Worm (Caenorhabditis elegans): Measurements from ENCODE around the gene ZK673.1.

Gene ZK673.1

DNA sequence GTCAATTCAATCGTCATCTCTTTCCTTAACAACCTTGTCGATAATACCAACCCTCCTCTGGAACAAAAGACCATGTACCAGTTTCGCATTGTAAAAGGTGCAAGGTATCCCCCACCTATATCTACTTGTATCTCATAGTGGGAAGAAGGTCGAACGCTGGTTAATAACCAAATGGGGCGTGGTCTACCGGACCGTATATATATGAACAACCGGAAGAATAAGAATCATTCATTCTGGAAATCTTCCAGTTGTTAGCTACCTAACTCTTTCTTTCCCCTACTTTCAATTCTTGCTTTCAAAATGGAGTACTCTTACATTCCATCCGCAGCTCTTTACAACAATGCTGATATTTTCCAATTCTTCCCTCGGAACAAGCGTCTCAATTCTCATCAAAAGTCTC is 18.3 kb downstream of the ZK673.1 start, which contains the start of gene ZK673.5:
Gene ZK673.5 (plus strand): TSS at position 301 of the 400 bp plus-strand sequence.
- TF ChIP-seq hnd-1 (tag; optimal IDR thresholded peaks at IDR 0.05): no peak

DNA sequence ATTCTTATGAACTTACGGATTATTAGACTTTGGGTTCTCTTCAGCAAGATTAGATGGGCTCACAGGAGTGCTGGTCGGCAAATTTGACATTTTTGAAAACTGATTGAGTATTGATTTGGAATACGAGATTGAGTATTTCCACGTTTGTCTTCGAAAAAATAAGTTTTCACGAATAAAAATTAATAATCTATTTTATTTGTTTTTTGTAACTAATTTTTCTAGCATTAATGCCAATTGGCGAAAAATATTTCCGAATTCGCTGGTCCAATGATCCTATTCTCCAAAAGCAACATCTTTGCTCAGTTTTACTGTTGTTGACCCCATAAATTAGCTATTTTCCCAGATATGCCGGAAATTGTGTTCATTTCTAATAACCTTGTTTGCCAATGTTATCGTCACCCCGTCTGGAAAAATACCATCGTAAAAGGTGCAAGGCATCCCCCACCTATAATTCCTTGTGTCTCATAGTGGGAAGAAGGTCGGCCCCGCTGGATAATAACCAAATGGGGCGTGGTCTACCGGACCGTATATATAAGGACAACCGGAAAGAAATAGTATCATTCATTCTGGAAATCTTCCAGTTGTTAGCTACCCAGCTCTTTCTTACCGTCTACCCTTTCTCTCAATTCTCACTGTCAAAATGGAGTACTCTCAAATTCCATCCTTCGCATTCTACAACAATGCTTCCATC is 21.4 kb downstream of the ZK673.1 start, which contains the start of the genes ZK673.6 and sdz-37:
Gene ZK673.6 (minus strand): TSS at position 101 of the 691 bp plus-strand sequence.
Gene sdz-37 (plus strand): TSS at position 641 of the 691 bp plus-strand sequence.
- TF ChIP-seq ceh-36 (tag; optimal IDR thresholded peaks at IDR 0.05) (no peak), ama-1 (optimal IDR thresholded peaks at IDR 0.05) (no peak), scrt-1 (GFP tag; IDR thresholded peaks at IDR 0.05) (no peak), ceh-13 (GFP tag; optimal IDR thresholded peaks at IDR 0.05) (no peak), tbx-11 (GFP tag; IDR thresholded peaks at IDR 0.05) (no peak), flt-1 (GFP tag; IDR thresholded peaks at IDR 0.05) (no peak), pes-1 (GFP tag; IDR thresholded peaks at IDR 0.05) (no peak), aly-1 (tag; optimal IDR thresholded peaks at IDR 0.05) (no peak), tbx-37 (GFP tag; conservative IDR thresholded peaks at IDR 0.05) (no peak), sea-1 (GFP tag; conservative IDR thresholded peaks at IDR 0.05) (no peak), ets-7 (tag; optimal IDR thresholded peaks at IDR 0.05) (no peak), hmg-4 (GFP tag; optimal IDR thresholded peaks at IDR 0.05) (no peak), F13C5.2 (tag; optimal IDR thresholded peaks at IDR 0.05) (no peak), B0310.2 (tag; optimal IDR thresholded peaks at IDR 0.05) (no peak), tra-4 (tag; optimal IDR thresholded peaks at IDR 0.05) (no peak), hmbx-1 (tag; optimal IDR thresholded peaks at IDR 0.05) (no peak)

DNA sequence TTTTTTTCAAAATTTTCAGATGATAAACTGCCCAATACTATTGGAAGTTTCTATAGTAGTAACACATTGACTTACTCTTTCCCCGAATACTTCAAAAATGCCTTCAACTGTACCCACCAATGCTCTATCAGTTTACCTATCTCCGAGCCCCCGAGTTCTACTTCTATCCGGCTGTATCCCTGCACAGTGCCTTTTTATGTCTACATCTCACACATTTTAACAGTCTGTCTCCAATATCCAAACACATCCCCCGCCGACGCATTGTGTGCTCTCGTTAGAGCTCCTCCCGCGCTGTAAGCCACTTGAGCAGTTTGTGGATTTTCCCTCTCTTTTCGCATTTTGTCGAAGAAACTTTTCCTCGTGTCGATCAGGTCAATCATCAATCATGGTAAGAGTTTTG is 23.6 kb downstream of the ZK673.1 start, which contains the start of gene tnc-2:
Gene tnc-2 (plus strand): TSS at position 301 of the 400 bp plus-strand sequence.
- TF ChIP-seq ets-7 (tag; optimal IDR thresholded peaks at IDR 0.05) (no peak), ceh-13 (GFP tag; optimal IDR thresholded peaks at IDR 0.05) (no peak), tbx-37 (GFP tag; conservative IDR thresholded peaks at IDR 0.05) (no peak)

DNA sequence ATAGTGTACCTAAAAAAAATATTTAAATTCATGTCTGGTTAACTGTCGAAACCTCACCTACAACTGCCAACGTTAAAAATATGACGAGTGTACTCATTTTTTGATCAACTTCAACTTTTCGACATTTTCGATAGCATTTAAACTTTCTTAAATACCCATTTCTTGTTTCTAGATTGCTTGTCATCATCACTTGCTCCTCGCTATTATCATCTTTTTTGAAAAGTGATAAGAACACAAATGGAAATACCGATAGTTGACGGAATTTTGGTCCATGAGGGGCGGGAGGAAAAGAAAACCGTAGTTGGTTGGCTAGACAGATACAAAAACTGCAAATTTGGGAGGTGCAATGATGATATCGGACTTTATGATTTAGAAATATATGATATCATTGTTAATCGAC is 27.2 kb downstream of the ZK673.1 start, which contains the start of gene clec-143:
Gene clec-143 (minus strand): TSS at position 139 of the 400 bp plus-strand sequence.
- TF ChIP-seq ets-7 (tag; optimal IDR thresholded peaks at IDR 0.05): no peak
- TF ChIP-seq hnd-1 (tag; optimal IDR thresholded peaks at IDR 0.05): no peak
- no peak for TF ChIP-seq ceh-36 (tag; optimal IDR thresholded peaks at IDR 0.05)
- no peak for TF ChIP-seq hmbx-1 (tag; optimal IDR thresholded peaks at IDR 0.05)
- TF ChIP-seq F13C5.2 (tag; optimal IDR thresholded peaks at IDR 0.05): no peak
- TF ChIP-seq tbx-11 (GFP tag; IDR thresholded peaks at IDR 0.05): no peak
- no peak for TF ChIP-seq tra-4 (tag; optimal IDR thresholded peaks at IDR 0.05)
- no peak for TF ChIP-seq hmg-4 (GFP tag; optimal IDR thresholded peaks at IDR 0.05)
- no peak for TF ChIP-seq aly-1 (tag; optimal IDR thresholded peaks at IDR 0.05)
- TF ChIP-seq scrt-1 (GFP tag; IDR thresholded peaks at IDR 0.05): no peak
- no peak for TF ChIP-seq B0310.2 (tag; optimal IDR thresholded peaks at IDR 0.05)

DNA sequence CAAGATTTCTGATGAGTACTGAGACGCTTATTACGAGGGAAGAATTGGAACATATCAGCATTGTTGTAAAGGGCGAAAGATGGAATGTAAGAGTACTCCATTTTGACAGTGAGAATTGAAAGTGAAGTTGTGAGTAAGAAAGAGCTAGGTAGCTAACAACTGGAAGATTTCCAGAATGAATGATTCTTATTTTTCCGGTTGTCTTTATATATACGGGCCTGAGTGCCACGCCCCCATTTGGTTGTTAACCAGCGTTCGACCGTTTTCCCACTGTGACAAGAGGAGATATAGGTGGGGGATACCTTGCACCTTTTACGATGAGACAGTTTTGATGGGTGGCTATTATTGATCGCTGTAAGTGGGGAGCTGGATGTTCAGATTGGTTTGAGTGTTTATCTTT is 28.3 kb downstream of the ZK673.1 start, which contains the start of gene ZK666.1:
Gene ZK666.1 (minus strand): TSS at position 101 of the 400 bp plus-strand sequence.
- TF ChIP-seq hmg-4 (GFP tag; optimal IDR thresholded peaks at IDR 0.05): no peak
- TF ChIP-seq B0310.2 (tag; optimal IDR thresholded peaks at IDR 0.05): no peak
- TF ChIP-seq ama-1 (optimal IDR thresholded peaks at IDR 0.05): no peak

DNA sequence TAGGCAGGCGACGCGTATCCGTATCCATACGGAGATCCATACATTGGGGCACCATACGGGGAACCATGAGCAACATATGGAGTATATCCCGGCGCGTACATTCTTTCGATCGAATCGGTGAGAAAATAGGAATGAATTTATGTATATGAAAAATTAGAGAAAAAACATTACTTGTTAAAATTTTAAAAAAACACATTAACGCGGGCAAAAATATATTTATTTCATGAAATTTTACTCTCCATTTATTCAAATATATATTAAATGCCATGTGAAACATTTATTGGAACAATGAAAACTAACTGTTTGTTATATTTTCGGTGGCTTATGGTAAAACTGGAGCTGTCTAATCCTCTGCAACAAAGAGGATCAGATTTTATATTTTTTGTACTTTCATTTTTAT is 28.8 kb downstream of the ZK673.1 start, which contains the start of gene ZK666.2:
Gene ZK666.2 (minus strand): TSS at position 101 of the 400 bp plus-strand sequence.
- TF ChIP-seq scrt-1 (GFP tag; IDR thresholded peaks at IDR 0.05) (no peak), ceh-13 (GFP tag; optimal IDR thresholded peaks at IDR 0.05) (no peak), hnd-1 (tag; optimal IDR thresholded peaks at IDR 0.05) (no peak), flt-1 (GFP tag; IDR thresholded peaks at IDR 0.05) (no peak), sea-1 (GFP tag; conservative IDR thresholded peaks at IDR 0.05) (no peak), tbx-11 (GFP tag; IDR thresholded peaks at IDR 0.05) (no peak), aly-1 (tag; optimal IDR thresholded peaks at IDR 0.05) (no peak), ets-7 (tag; optimal IDR thresholded peaks at IDR 0.05) (no peak), B0310.2 (tag; optimal IDR thresholded peaks at IDR 0.05) (no peak)

DNA sequence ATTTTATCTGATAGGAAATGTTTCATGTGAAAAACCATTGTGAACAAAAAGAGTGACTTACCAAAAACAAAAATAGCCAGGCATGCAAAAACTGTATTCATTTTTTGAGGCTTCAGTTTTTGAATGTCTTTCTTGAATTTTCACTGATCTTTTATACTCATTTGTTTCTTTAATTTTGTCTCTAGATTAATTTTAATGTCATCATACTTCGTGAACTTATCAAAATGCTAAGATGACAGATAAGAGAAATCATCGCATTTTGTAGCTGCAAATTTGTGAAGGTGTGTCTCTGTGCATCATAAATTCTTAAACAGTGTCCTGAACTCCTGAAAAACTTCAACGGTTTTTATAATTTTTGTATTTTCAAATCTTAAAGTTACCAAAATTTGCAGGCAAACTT is 33.1 kb downstream of the ZK673.1 start, which contains the start of gene clec-58:
Gene clec-58 (minus strand): TSS at position 101 of the 400 bp plus-strand sequence.
- TF ChIP-seq hnd-1 (tag; optimal IDR thresholded peaks at IDR 0.05) (no peak), tbx-37 (GFP tag; conservative IDR thresholded peaks at IDR 0.05) (no peak), F13C5.2 (tag; optimal IDR thresholded peaks at IDR 0.05) (no peak), pes-1 (GFP tag; IDR thresholded peaks at IDR 0.05) (no peak), tra-4 (tag; optimal IDR thresholded peaks at IDR 0.05) (no peak), ets-7 (tag; optimal IDR thresholded peaks at IDR 0.05) (no peak), scrt-1 (GFP tag; IDR thresholded peaks at IDR 0.05) (no peak), ceh-36 (tag; optimal IDR thresholded peaks at IDR 0.05) (no peak), ama-1 (optimal IDR thresholded peaks at IDR 0.05) (no peak), hmg-4 (GFP tag; optimal IDR thresholded peaks at IDR 0.05) (no peak), ceh-13 (GFP tag; optimal IDR thresholded peaks at IDR 0.05) (no peak), tbx-11 (GFP tag; IDR thresholded peaks at IDR 0.05) (no peak), flt-1 (GFP tag; IDR thresholded peaks at IDR 0.05) (no peak), B0310.2 (tag; optimal IDR thresholded peaks at IDR 0.05) (no peak), sea-1 (GFP tag; conservative IDR thresholded peaks at IDR 0.05) (no peak), aly-1 (tag; optimal IDR thresholded peaks at IDR 0.05) (no peak)

DNA sequence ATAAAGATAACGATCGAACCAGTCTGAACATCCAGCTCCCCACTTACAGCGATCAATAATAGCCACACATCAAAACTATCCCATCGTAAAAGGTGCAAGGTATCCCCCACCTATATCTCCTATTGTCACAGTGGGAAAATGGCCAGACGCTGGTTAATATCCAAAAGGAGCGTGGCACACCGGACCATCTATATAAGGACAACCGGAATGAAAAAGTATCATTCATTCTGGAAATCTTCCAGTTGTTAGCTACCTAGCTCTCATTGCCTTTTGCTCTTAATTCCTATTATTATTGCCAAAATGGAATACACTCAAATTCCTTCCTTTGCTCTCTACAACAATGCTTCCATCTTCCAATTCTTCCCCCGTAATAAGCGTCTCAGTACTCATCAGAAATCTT is 34.0 kb downstream of the ZK673.1 start, which contains the start of gene ZK666.4:
Gene ZK666.4 (plus strand): TSS at position 301 of the 400 bp plus-strand sequence.
- TF ChIP-seq ama-1 (optimal IDR thresholded peaks at IDR 0.05) (no peak), flt-1 (GFP tag; IDR thresholded peaks at IDR 0.05) (no peak), ets-7 (tag; optimal IDR thresholded peaks at IDR 0.05) (no peak), tra-4 (tag; optimal IDR thresholded peaks at IDR 0.05) (no peak), ceh-13 (GFP tag; optimal IDR thresholded peaks at IDR 0.05) (no peak), tbx-37 (GFP tag; conservative IDR thresholded peaks at IDR 0.05) (no peak), sea-1 (GFP tag; conservative IDR thresholded peaks at IDR 0.05) (no peak), hmbx-1 (tag; optimal IDR thresholded peaks at IDR 0.05) (no peak), scrt-1 (GFP tag; IDR thresholded peaks at IDR 0.05) (no peak), F13C5.2 (tag; optimal IDR thresholded peaks at IDR 0.05) (no peak), ceh-36 (tag; optimal IDR thresholded peaks at IDR 0.05) (no peak)

All from whole organism, early embryonic.